Worm (Caenorhabditis elegans) whole organism, L4 larva: ENCODE data around the gene dnpp-1.

Source experiments
- D1046.2 ChIP-seq: fragments of 200-800 bp; sonication (Bioruptor generic); IDR thresholded peaks from 2 replicates; pipeline ENCODE4 v1.3.6; 2022; ENCODE audit warnings: missing genetic modification characterization, missing compliant biosample characterization
- F10B5.3 ChIP-seq: sonication (generic microtip); optimal IDR thresholded peaks from 2 replicates; lab custom pipeline; 2016; ENCODE audit warnings: mild to moderate bottlenecking, missing genetic modification characterization, missing compliant biosample characterization
- F26F4.8 ChIP-seq: fragments of 200-800 bp; sonication (Bioruptor generic); conservative IDR thresholded peaks from 2 replicates; pipeline ENCODE4 v1.3.6; 2022; ENCODE audit warnings: missing genetic modification characterization, missing compliant biosample characterization
- F44E2.7 ChIP-seq: fragments of 200-800 bp; sonication (Bioruptor generic); IDR thresholded peaks from 2 replicates; pipeline ENCODE4 v2.1.2; 2022; ENCODE audit warnings: missing genetic modification characterization, missing compliant biosample characterization
- F49E8.2 ChIP-seq: sonication (generic microtip); optimal IDR thresholded peaks from 2 replicates; lab custom pipeline; 2016; ENCODE audit warnings: missing compliant biosample characterization, mild to moderate bottlenecking, missing genetic modification characterization, borderline replicate concordance
- R02D3.7 ChIP-seq: fragments of 150-350 bp; sonication (generic microtip); optimal IDR thresholded peaks from 3 replicates; lab custom pipeline; 2014; ENCODE audit warnings: missing biosample characterization, missing genetic modification characterization
- T20F7.1 ChIP-seq: fragments of 200-800 bp; sonication (Bioruptor generic); optimal IDR thresholded peaks from 2 replicates; lab custom pipeline; 2018; ENCODE audit warnings: mild to moderate bottlenecking, missing genetic modification characterization, missing compliant biosample characterization
- Y105C5A.15 ChIP-seq: fragments of 200-800 bp; sonication (Bioruptor generic); IDR thresholded peaks from 2 replicates; pipeline ENCODE4 v1.3.6; 2022; ENCODE audit warnings: missing genetic modification characterization, missing compliant biosample characterization
- Y48G9A.11 ChIP-seq: fragments of 200-800 bp; sonication (Bioruptor generic); IDR thresholded peaks from 2 replicates; pipeline ENCODE4 v1.3.6; 2022; ENCODE audit warnings: missing genetic modification reagents, missing genetic modification characterization, missing compliant biosample characterization
- aha-1 ChIP-seq: fragments of 150-350 bp; peaks from one replicate; lab custom pipeline; 2014; ENCODE audit warnings: missing biosample characterization, missing genetic modification characterization
- attf-4 ChIP-seq: sonication (generic microtip); optimal IDR thresholded peaks from 3 replicates; lab custom pipeline; 2017; ENCODE audit warnings: missing biosample characterization, missing genetic modification characterization
- ceh-20 ChIP-seq: fragments of 200-800 bp; sonication (Bioruptor generic); IDR thresholded peaks from 2 replicates; pipeline ENCODE4 v1.3.6; 2022; ENCODE audit warnings: missing genetic modification reagents, missing genetic modification characterization, missing compliant biosample characterization
- ceh-44 ChIP-seq: fragments of 200-800 bp; sonication (Bioruptor generic); IDR thresholded peaks from 2 replicates; pipeline ENCODE4 v1.3.6; 2022; ENCODE audit warnings: missing genetic modification reagents, missing genetic modification characterization, missing compliant biosample characterization
- ceh-62 ChIP-seq: sonication (generic microtip); optimal IDR thresholded peaks from 2 replicates; lab custom pipeline; 2017; ENCODE audit warnings: missing biosample characterization, missing genetic modification characterization
- ces-1 ChIP-seq: fragments of 150-350 bp; sonication (generic microtip); optimal IDR thresholded peaks from 4 replicates; lab custom pipeline; 2014; ENCODE audit warnings: missing biosample characterization, missing genetic modification reagents, missing genetic modification characterization
- ctbp-1 ChIP-seq: fragments of 200-800 bp; sonication (Bioruptor generic); IDR thresholded peaks from 2 replicates; pipeline ENCODE4 v1.3.6; 2022; ENCODE audit warnings: missing genetic modification reagents, missing genetic modification characterization, missing compliant biosample characterization
- daf-19 ChIP-seq: fragments of 200-800 bp; sonication (Bioruptor generic); conservative IDR thresholded peaks from 2 replicates; pipeline ENCODE4 v1.3.6; 2022; ENCODE audit warnings: missing genetic modification characterization, missing compliant biosample characterization
- daf-8 ChIP-seq: fragments of 200-800 bp; sonication (Bioruptor generic); IDR thresholded peaks from 2 replicates; pipeline ENCODE4 v1.3.6; 2022; ENCODE audit warnings: missing genetic modification characterization, missing compliant biosample characterization
- dmd-8 ChIP-seq: fragments of 200-800 bp; sonication (Bioruptor generic); IDR thresholded peaks from 2 replicates; pipeline ENCODE4 v1.3.6; 2022; ENCODE audit warnings: missing genetic modification characterization, missing compliant biosample characterization
- dmd-9 ChIP-seq: fragments of 200-800 bp; sonication (Bioruptor generic); IDR thresholded peaks from 2 replicates; pipeline ENCODE4 v1.3.6; 2022; ENCODE audit warnings: missing genetic modification reagents, missing genetic modification characterization, missing compliant biosample characterization
- dve-1 ChIP-seq: sonication (generic microtip); optimal IDR thresholded peaks from 2 replicates; lab custom pipeline; 2017; ENCODE audit warnings: antibody characterized with exemption, mild to moderate bottlenecking, missing genetic modification characterization, missing compliant biosample characterization; ENCODE audit not compliant: insufficient read depth
- fkh-10 ChIP-seq: fragments of 150-350 bp; optimal IDR thresholded peaks from 2 replicates; lab custom pipeline; 2014; ENCODE audit warnings: missing biosample characterization, missing genetic modification reagents, missing genetic modification characterization
- hif-1 ChIP-seq, 2 experiments: sonication (generic microtip); optimal IDR thresholded peaks; 2 replicates each; lab custom pipeline; 2016 to 2017; ENCODE audit warnings: missing compliant biosample characterization in 2 of 2, missing genetic modification characterization in 2 of 2, missing genetic modification reagents in 2 of 2, missing genotype in 2 of 2, mild to moderate bottlenecking in 1 of 2
- hlh-30 ChIP-seq: sonication (generic microtip); optimal IDR thresholded peaks from 2 replicates; lab custom pipeline; 2017; ENCODE audit warnings: antibody characterized with exemption, mild to moderate bottlenecking, missing genetic modification characterization, missing compliant biosample characterization; ENCODE audit not compliant: insufficient read depth
- lim-7 ChIP-seq: fragments of 200-800 bp; sonication (Bioruptor generic); IDR thresholded peaks from 2 replicates; pipeline ENCODE4 v1.3.6; 2022; ENCODE audit warnings: missing genetic modification characterization, missing compliant biosample characterization
- lin-39 ChIP-seq: fragments of 150-350 bp; optimal IDR thresholded peaks from 2 replicates; lab custom pipeline; 2014; ENCODE audit warnings: missing biosample characterization, missing genetic modification reagents, missing genetic modification characterization
- lir-3 ChIP-seq: sonication (generic microtip); optimal IDR thresholded peaks from 2 replicates; lab custom pipeline; 2016; ENCODE audit warnings: mild to moderate bottlenecking, missing genetic modification characterization, missing compliant biosample characterization
- madf-9 ChIP-seq: fragments of 200-800 bp; sonication (Bioruptor generic); conservative IDR thresholded peaks from 2 replicates; pipeline ENCODE4 v1.3.6; 2022; ENCODE audit warnings: missing genetic modification reagents, missing genetic modification characterization, missing compliant biosample characterization
- mep-1 ChIP-seq: fragments of 150-350 bp; sonication (generic microtip); optimal IDR thresholded peaks from 3 replicates; lab custom pipeline; 2014; ENCODE audit warnings: missing biosample characterization, missing genetic modification characterization
- mes-2 ChIP-seq: sonication (generic microtip); optimal IDR thresholded peaks from 2 replicates; lab custom pipeline; 2016; ENCODE audit warnings: missing genotype, mild to moderate bottlenecking, missing genetic modification characterization, missing compliant biosample characterization; ENCODE audit not compliant: poor library complexity, severe bottlenecking
- mxl-3 ChIP-seq: fragments of 200-800 bp; sonication (Bioruptor generic); optimal IDR thresholded peaks from 2 replicates; lab custom pipeline; 2018; ENCODE audit warnings: mild to moderate bottlenecking, missing genetic modification characterization, missing compliant biosample characterization
- nhr-10 ChIP-seq: fragments of 150-350 bp; optimal IDR thresholded peaks from 2 replicates; lab custom pipeline; 2014; ENCODE audit warnings: missing biosample characterization, missing genetic modification characterization
- nhr-102 ChIP-seq: sonication (generic microtip); optimal IDR thresholded peaks from 2 replicates; lab custom pipeline; 2016; ENCODE audit warnings: mild to moderate bottlenecking, missing genetic modification characterization, moderate library complexity, missing compliant biosample characterization
- nhr-11 ChIP-seq: fragments of 150-350 bp; optimal IDR thresholded peaks from 2 replicates; lab custom pipeline; 2014; ENCODE audit warnings: missing biosample characterization, missing genetic modification characterization
- nhr-41 ChIP-seq: fragments of 200-800 bp; sonication (Bioruptor generic); IDR thresholded peaks from 2 replicates; pipeline ENCODE4 v1.3.6; 2022; ENCODE audit warnings: missing genetic modification reagents, missing genetic modification characterization, missing compliant biosample characterization
- nhr-42 ChIP-seq: fragments of 200-800 bp; sonication (Bioruptor generic); IDR thresholded peaks from 2 replicates; pipeline ENCODE4 v1.3.6; 2022; ENCODE audit warnings: missing genetic modification characterization, missing compliant biosample characterization
- nhr-6 ChIP-seq: fragments of 150-350 bp; optimal IDR thresholded peaks from 2 replicates; lab custom pipeline; 2014; ENCODE audit warnings: missing biosample characterization, missing genetic modification characterization
- nhr-76 ChIP-seq: fragments of 150-350 bp; optimal IDR thresholded peaks from 2 replicates; lab custom pipeline; 2014; ENCODE audit warnings: missing biosample characterization, missing genetic modification characterization
- nhr-77 ChIP-seq: fragments of 150-350 bp; optimal IDR thresholded peaks from 2 replicates; lab custom pipeline; 2014; ENCODE audit warnings: missing biosample characterization, missing genetic modification characterization
- php-3 ChIP-seq: fragments of 200-800 bp; sonication (Bioruptor generic); IDR thresholded peaks from 2 replicates; pipeline ENCODE4 v1.3.6; 2022; ENCODE audit warnings: missing genetic modification reagents, missing genetic modification characterization, missing compliant biosample characterization
- skn-1 ChIP-seq: fragments of 150-350 bp; optimal IDR thresholded peaks from 2 replicates; lab custom pipeline; 2014; ENCODE audit warnings: missing biosample characterization, missing genetic modification characterization
- snpc-4 ChIP-seq: fragments of 150-350 bp; optimal IDR thresholded peaks from 2 replicates; lab custom pipeline; 2014; ENCODE audit warnings: missing biosample characterization, missing genetic modification characterization
- spr-3 ChIP-seq: fragments of 200-800 bp; sonication (Bioruptor generic); optimal IDR thresholded peaks from 2 replicates; lab custom pipeline; 2018; ENCODE audit warnings: mild to moderate bottlenecking, missing genetic modification characterization, missing compliant biosample characterization
- unc-130 ChIP-seq: sonication (generic microtip); optimal IDR thresholded peaks from 2 replicates; lab custom pipeline; 2016; ENCODE audit warnings: missing genetic modification reagents, missing genetic modification characterization, missing compliant biosample characterization
- unc-39 ChIP-seq: sonication (generic microtip); optimal IDR thresholded peaks from 2 replicates; lab custom pipeline; 2017; ENCODE audit warnings: missing biosample characterization, missing genetic modification characterization
- unc-62 ChIP-seq, 3 experiments: fragments of 150-350 bp in 1 of 3; sonication (generic microtip); optimal IDR thresholded peaks in 2 of 3; peaks in 1 of 3; 1 replicate in 1 of 3; 2 replicates in 2 of 3; lab custom pipeline; 2014 to 2017; ENCODE audit warnings: missing biosample characterization in 3 of 3, missing genetic modification characterization in 3 of 3, missing genetic modification reagents in 3 of 3, missing genotype in 1 of 3
- zag-1 ChIP-seq: fragments of 150-350 bp; optimal IDR thresholded peaks from 2 replicates; lab custom pipeline; 2014; ENCODE audit warnings: missing biosample characterization, missing genetic modification characterization
- zfp-2 ChIP-seq: sonication (generic microtip); optimal IDR thresholded peaks from 2 replicates; lab custom pipeline; 2016; ENCODE audit warnings: mild to moderate bottlenecking, missing genetic modification characterization, missing compliant biosample characterization
- zip-11 ChIP-seq: fragments of 200-800 bp; sonication (Bioruptor generic); IDR thresholded peaks from 2 replicates; pipeline ENCODE4 v1.3.6; 2022; ENCODE audit warnings: missing genetic modification characterization, missing compliant biosample characterization
- zip-2 ChIP-seq: fragments of 150-350 bp; optimal IDR thresholded peaks from 2 replicates; lab custom pipeline; 2014; ENCODE audit warnings: missing biosample characterization, missing genetic modification characterization

dnpp-1 gene

ce11 chrIII:5838159-5839046, 25.2 kb downstream of the dnpp-1 start (continued):
- TF ChIP-seq lim-7 (GFP tag; lab: Robert Waterston, UW) = no peak
- no peak for TF ChIP-seq hif-1 (tag; optimal IDR thresholded peaks at IDR 0.05; lab: Kevin White, UChicago)
- peak; percentile 49 to 82 for TF ChIP-seq unc-62 (GFP tag; optimal IDR thresholded peaks at IDR 0.05 in 1 of 2; lab: Kevin White, UChicago)
- no peak for TF ChIP-seq unc-62 (tag; optimal IDR thresholded peaks at IDR 0.05; lab: Kevin White, UChicago)
- TF ChIP-seq lir-3 (tag; lab: Kevin White, UChicago) = no peak
- TF ChIP-seq attf-4 (tag; lab: Kevin White, UChicago) = no peak
- peak; percentile 86 for TF ChIP-seq mxl-3 (GFP tag; lab: Kevin White, UChicago)
- no peak for TF ChIP-seq snpc-4 (tag; lab: Kevin White, UChicago)
- TF ChIP-seq aha-1 (tag; lab: Kevin White, UChicago) = peak; percentile 25
- no peak for TF ChIP-seq Y105C5A.15 (GFP tag; lab: Robert Waterston, UW)
- TF ChIP-seq unc-130 (GFP tag; lab: Kevin White, UChicago) = no peak
- TF ChIP-seq ceh-44 (GFP tag; lab: Robert Waterston, UW) = no peak
- TF ChIP-seq zip-2 (tag; lab: Kevin White, UChicago) = no peak
- peak; percentile 74 for TF ChIP-seq T20F7.1
- no peak for TF ChIP-seq skn-1 (tag; lab: Kevin White, UChicago)
- no peak for TF ChIP-seq nhr-42 (GFP tag; lab: Robert Waterston, UW)
- TF ChIP-seq ceh-20 (GFP tag; lab: Robert Waterston, UW) = no peak; the same call in 1 of the 2 replicates
- TF ChIP-seq nhr-77 (tag; lab: Kevin White, UChicago) = peak; percentile 77
- no peak for TF ChIP-seq spr-3 (GFP tag; lab: Kevin White, UChicago)
- TF ChIP-seq lin-39 (tag; lab: Kevin White, UChicago) = no peak
- no peak for TF ChIP-seq ctbp-1 (GFP tag; lab: Robert Waterston, UW)
- no peak for TF ChIP-seq dmd-9 (GFP tag; lab: Robert Waterston, UW)
- peak; percentile 67 for TF ChIP-seq nhr-6 (tag; lab: Kevin White, UChicago)
- peak; percentile 6 for TF ChIP-seq nhr-102 (tag; lab: Kevin White, UChicago)
- no peak for TF ChIP-seq fkh-10 (GFP tag; lab: Kevin White, UChicago)
- no peak for TF ChIP-seq daf-19 (GFP tag; lab: Robert Waterston, UW)
- no peak for TF ChIP-seq F10B5.3 (tag; lab: Kevin White, UChicago)
- TF ChIP-seq mep-1 (tag; lab: Kevin White, UChicago) = peak; percentile 72
- no peak for TF ChIP-seq nhr-41 (GFP tag; lab: Robert Waterston, UW)
- TF ChIP-seq dmd-8 (GFP tag; lab: Robert Waterston, UW) = no peak
- no peak for TF ChIP-seq nhr-11
- no peak for TF ChIP-seq zag-1 (tag; lab: Kevin White, UChicago)
- TF ChIP-seq daf-8 (GFP tag; lab: Robert Waterston, UW) = no peak
- TF ChIP-seq ces-1 (GFP tag; lab: Kevin White, UChicago) = no peak
- TF ChIP-seq zip-11 (GFP tag; lab: Robert Waterston, UW) = no peak
- no peak for TF ChIP-seq F26F4.8 (GFP tag; lab: Robert Waterston, UW)
- peak; percentile 75 for TF ChIP-seq hlh-30
- TF ChIP-seq dve-1 (tag; lab: Kevin White, UChicago) = peak; percentile 95
- no peak for TF ChIP-seq R02D3.7 (tag; lab: Kevin White, UChicago)
- no peak for TF ChIP-seq unc-39
- TF ChIP-seq F44E2.7 (GFP tag; lab: Robert Waterston, UW) = no peak
- no peak for TF ChIP-seq D1046.2 (GFP tag; lab: Robert Waterston, UW)
- no peak for TF ChIP-seq madf-9 (GFP tag; lab: Robert Waterston, UW)
- TF ChIP-seq nhr-76 = no peak
- no peak for TF ChIP-seq zfp-2
- peak; percentile 52 for TF ChIP-seq nhr-10 (tag; lab: Kevin White, UChicago)
- TF ChIP-seq Y48G9A.11 (GFP tag; lab: Robert Waterston, UW) = no peak
- TF ChIP-seq mes-2 (tag; lab: Kevin White, UChicago) = peak; percentile 30
- no peak for TF ChIP-seq F49E8.2 (tag; lab: Kevin White, UChicago)
- TF ChIP-seq ceh-62 = no peak
- TF ChIP-seq php-3 (GFP tag; lab: Robert Waterston, UW) = peak; percentile 87
